Fruit fly (Drosophila melanogaster) whole organism, embryonic: Measurements from ENCODE around the gene CG7406.

Experiments
- CG10147 ChIP-seq: fragments of 200-800 bp; sonication (Bioruptor generic); optimal IDR thresholded peaks from 2 replicates; lab custom pipeline; 2019; ENCODE audit warnings: missing biosample characterization, mild to moderate bottlenecking, missing genetic modification characterization, moderate library complexity
- CG10209 ChIP-seq: fragments of 200-800 bp; sonication (Bioruptor generic); optimal IDR thresholded peaks from 3 replicates; lab custom pipeline; 2017; ENCODE audit warnings: missing biosample characterization, mild to moderate bottlenecking, missing genetic modification characterization, missing genetic modification reagents
- CG11398 ChIP-seq: fragments of 200-800 bp; sonication (Bioruptor generic); optimal IDR thresholded peaks from 2 replicates; lab custom pipeline; 2016; ENCODE audit warnings: missing biosample characterization, missing genetic modification characterization
- CG12219 ChIP-seq: fragments of 200-800 bp; sonication (Bioruptor generic); optimal IDR thresholded peaks from 3 replicates; lab custom pipeline; 2018; ENCODE audit warnings: missing biosample characterization, mild to moderate bottlenecking, missing genetic modification characterization
- CG14710 ChIP-seq: fragments of 200-800 bp; sonication (Bioruptor generic); optimal IDR thresholded peaks from 3 replicates; lab custom pipeline; 2019; ENCODE audit warnings: missing biosample characterization, mild to moderate bottlenecking, missing genetic modification characterization, moderate library complexity
- CG15601 ChIP-seq: fragments of 200-800 bp; sonication (Bioruptor generic); optimal IDR thresholded peaks from 3 replicates; lab custom pipeline; 2019; ENCODE audit warnings: missing biosample characterization, mild to moderate bottlenecking, missing genetic modification characterization, moderate library complexity
- CG15696 ChIP-seq: fragments of 200-800 bp; sonication (Bioruptor generic); optimal IDR thresholded peaks from 2 replicates; lab custom pipeline; 2019; ENCODE audit warnings: missing biosample characterization, mild to moderate bottlenecking, missing genetic modification characterization, moderate library complexity
- CG17612 ChIP-seq: fragments of 200-800 bp; sonication (Bioruptor generic); IDR thresholded peaks from 2 replicates; pipeline ENCODE4 v1.3.6; 2022; ENCODE audit warnings: missing biosample characterization, missing genetic modification characterization
- CG1792 ChIP-seq: fragments of 200-800 bp; sonication (Bioruptor generic); optimal IDR thresholded peaks from 2 replicates; lab custom pipeline; 2016; ENCODE audit warnings: missing biosample characterization, missing genetic modification characterization
- CG18262 ChIP-seq: fragments of 200-800 bp; optimal IDR thresholded peaks from 3 replicates; lab custom pipeline; 2019; ENCODE audit warnings: missing biosample characterization, mild to moderate bottlenecking, missing genetic modification characterization, moderate library complexity
- CG18764 ChIP-seq: fragments of 200-800 bp; sonication (Bioruptor generic); optimal IDR thresholded peaks from 3 replicates; lab custom pipeline; 2016; ENCODE audit warnings: missing biosample characterization, missing genetic modification characterization
- CG2875 ChIP-seq: fragments of 200-800 bp; sonication (Bioruptor generic); optimal IDR thresholded peaks from 2 replicates; lab custom pipeline; 2017; ENCODE audit warnings: missing biosample characterization, mild to moderate bottlenecking, missing genetic modification characterization, missing genetic modification reagents
- CG32532 ChIP-seq: fragments of 200-800 bp; sonication (Bioruptor generic); IDR thresholded peaks from 2 replicates; pipeline ENCODE4 v1.3.6; 2022; ENCODE audit warnings: missing biosample characterization, missing genetic modification characterization
- CG42726 ChIP-seq: fragments of 200-800 bp; sonication (Bioruptor generic); IDR thresholded peaks from 2 replicates; pipeline ENCODE4 v1.3.6; 2022; ENCODE audit warnings: missing biosample characterization, missing genetic modification characterization; ENCODE audit not compliant: partially characterized antibody
- CG6689 ChIP-seq: fragments of 200-800 bp; sonication (Bioruptor generic); IDR thresholded peaks from 2 replicates; pipeline ENCODE4 v1.3.6; 2022; ENCODE audit warnings: missing biosample characterization, missing genetic modification characterization
- CG9797 ChIP-seq: fragments of 200-800 bp; sonication (Bioruptor generic); optimal IDR thresholded peaks from 3 replicates; lab custom pipeline; 2018; ENCODE audit warnings: missing biosample characterization, mild to moderate bottlenecking, missing genetic modification characterization
- CrebB ChIP-seq: fragments of 200-800 bp; sonication (Bioruptor generic); optimal IDR thresholded peaks from 3 replicates; lab custom pipeline; 2018; ENCODE audit warnings: missing biosample characterization, mild to moderate bottlenecking, missing genetic modification characterization
- Dfd ChIP-seq, 2 experiments: fragments of >200 bp; optimal IDR thresholded peaks; 2 replicates each; lab custom pipeline; 2017; ENCODE audit warnings: missing biosample characterization in 2 of 2, missing genetic modification characterization in 2 of 2
- E2f2 ChIP-seq: fragments of 200-800 bp; sonication (Bioruptor generic); IDR thresholded peaks from 2 replicates; pipeline ENCODE4 v1.3.6; 2022; ENCODE audit warnings: missing biosample characterization, missing genetic modification characterization
- Ets65A ChIP-seq: fragments of 200-800 bp; sonication (Bioruptor generic); peaks from one replicate; lab custom pipeline; 2016; ENCODE audit warnings: missing biosample characterization, missing genetic modification characterization
- Hey ChIP-seq: fragments of 200-800 bp; sonication (Bioruptor generic); optimal IDR thresholded peaks from 3 replicates; lab custom pipeline; 2018; ENCODE audit warnings: missing biosample characterization, mild to moderate bottlenecking, missing genetic modification characterization
- Hmr ChIP-seq: fragments of 200-800 bp; sonication (Bioruptor generic); optimal IDR thresholded peaks from 3 replicates; lab custom pipeline; 2017; ENCODE audit warnings: mild to moderate bottlenecking, missing biosample characterization, missing genetic modification reagents, missing genetic modification characterization
- MBD-R2 ChIP-seq: fragments of 200-800 bp; sonication (Bioruptor generic); IDR thresholded peaks from 2 replicates; pipeline ENCODE4 v1.3.6; 2022; ENCODE audit warnings: missing biosample characterization, missing genetic modification characterization
- NC2β ChIP-seq: fragments of 200-800 bp; sonication (Bioruptor generic); optimal IDR thresholded peaks from 2 replicates; lab custom pipeline; 2016; ENCODE audit warnings: missing biosample characterization, missing genetic modification characterization
- Optix ChIP-seq: fragments of 200-800 bp; sonication (Bioruptor generic); IDR thresholded peaks from 3 replicates; pipeline ENCODE4 v1.3.6; 2022; ENCODE audit warnings: missing biosample characterization, missing genetic modification characterization
- Side ChIP-seq: fragments of 200-800 bp; sonication (Bioruptor generic); optimal IDR thresholded peaks from 2 replicates; lab custom pipeline; 2016; ENCODE audit warnings: missing biosample characterization, missing genetic modification characterization
- Sox100B ChIP-seq: fragments of 200-800 bp; sonication (Bioruptor generic); optimal IDR thresholded peaks from 3 replicates; lab custom pipeline; 2018; ENCODE audit warnings: missing biosample characterization, mild to moderate bottlenecking, missing genetic modification characterization
- Sox102F ChIP-seq: fragments of 200-800 bp; sonication (Bioruptor generic); optimal IDR thresholded peaks from 2 replicates; lab custom pipeline; 2018; ENCODE audit warnings: missing biosample characterization, mild to moderate bottlenecking, missing genetic modification characterization, moderate library complexity
- az2 ChIP-seq: fragments of 200-800 bp; sonication (Bioruptor generic); optimal IDR thresholded peaks from 3 replicates; lab custom pipeline; 2016; ENCODE audit warnings: missing biosample characterization, missing genetic modification characterization
- bcd ChIP-seq: fragments of 200-800 bp; sonication (Bioruptor generic); optimal IDR thresholded peaks from 2 replicates; lab custom pipeline; 2017; ENCODE audit warnings: missing biosample characterization, mild to moderate bottlenecking, missing genetic modification characterization
- chm ChIP-seq: fragments of 200-800 bp; sonication (Bioruptor generic); IDR thresholded peaks from 2 replicates; pipeline ENCODE4 v1.3.6; 2022; ENCODE audit warnings: missing biosample characterization, missing genetic modification characterization
- da ChIP-seq: fragments of 200-800 bp; sonication (Bioruptor generic); optimal IDR thresholded peaks from 2 replicates; lab custom pipeline; 2016; ENCODE audit warnings: missing biosample characterization, missing genetic modification characterization
- dpn ChIP-seq, 2 experiments: fragments of 200-800 bp; sonication (Bioruptor generic); optimal IDR thresholded peaks; 3 replicates each; lab custom pipeline; 2016; ENCODE audit warnings: missing biosample characterization in 2 of 2, missing genetic modification characterization in 2 of 2
- gcm2 ChIP-seq: fragments of 200-800 bp; sonication (Bioruptor generic); optimal IDR thresholded peaks from 2 replicates; lab custom pipeline; 2016; ENCODE audit warnings: missing biosample characterization, missing genetic modification characterization
- hb ChIP-seq: fragments of 200-800 bp; sonication (Bioruptor generic); IDR thresholded peaks from 3 replicates; pipeline ENCODE4 v1.3.6; 2022; ENCODE audit warnings: missing biosample characterization, missing genetic modification characterization; ENCODE audit not compliant: partially characterized antibody
- ind ChIP-seq: fragments of 200-800 bp; sonication (Bioruptor generic); optimal IDR thresholded peaks from 3 replicates; lab custom pipeline; 2016; ENCODE audit warnings: missing biosample characterization, missing genetic modification characterization
- odd ChIP-seq: fragments of 200-800 bp; sonication (Bioruptor generic); optimal IDR thresholded peaks from 2 replicates; lab custom pipeline; 2017; ENCODE audit warnings: missing biosample characterization, mild to moderate bottlenecking, missing genetic modification characterization
- pan ChIP-seq, 4 experiments: fragments of >200 bp in 3 of 4; fragments of 200-800 bp in 1 of 4; sonication (Bioruptor generic) in 1 of 4; optimal IDR thresholded peaks in 3 of 4; IDR thresholded peaks in 1 of 4; 2 replicates each; pipeline versions ENCODE4 v1.3.6 to Lab custom; 2017 to 2022; ENCODE audit warnings: missing biosample characterization in 2 of 4, missing genetic modification characterization in 2 of 4, mixed read lengths in 1 of 4
- peb ChIP-seq: fragments of 200-800 bp; sonication (Bioruptor generic); IDR thresholded peaks from 2 replicates; pipeline ENCODE4 v1.3.6; 2022; ENCODE audit warnings: missing biosample characterization, missing genetic modification characterization
- pfk ChIP-seq: fragments of 200-800 bp; sonication (Bioruptor generic); optimal IDR thresholded peaks from 2 replicates; lab custom pipeline; 2018; ENCODE audit warnings: missing biosample characterization, mild to moderate bottlenecking, missing genetic modification characterization, moderate library complexity
- phol ChIP-seq: fragments of 200-800 bp; sonication (Bioruptor generic); optimal IDR thresholded peaks from 3 replicates; lab custom pipeline; 2018; ENCODE audit warnings: missing biosample characterization, mild to moderate bottlenecking, missing genetic modification characterization, moderate library complexity
- pita ChIP-seq: fragments of 200-800 bp; sonication (Bioruptor generic); optimal IDR thresholded peaks from 2 replicates; lab custom pipeline; 2017; ENCODE audit warnings: missing biosample characterization, mild to moderate bottlenecking, missing genetic modification characterization
- pnt ChIP-seq: fragments of 200-800 bp; sonication (Bioruptor generic); optimal IDR thresholded peaks from 3 replicates; lab custom pipeline; 2016; ENCODE audit warnings: missing biosample characterization, missing genetic modification characterization
- prd ChIP-seq, 3 experiments: fragments of >200 bp in 2 of 3; fragments of 200-800 bp in 1 of 3; sonication (Bioruptor generic) in 1 of 3; optimal IDR thresholded peaks in 2 of 3; IDR thresholded peaks in 1 of 3; 2 replicates in 2 of 3; 3 replicates in 1 of 3; pipeline versions ENCODE4 v1.3.6 to Lab custom; 2017 to 2022; ENCODE audit warnings: missing biosample characterization in 1 of 3, missing genetic modification characterization in 1 of 3
- row ChIP-seq: fragments of 200-800 bp; sonication (Bioruptor generic); IDR thresholded peaks from 3 replicates; pipeline ENCODE4 v1.3.6; 2022; ENCODE audit warnings: missing biosample characterization, missing genetic modification characterization
- sc ChIP-seq, 3 experiments: fragments of >200 bp in 2 of 3; fragments of 200-800 bp in 1 of 3; sonication (Bioruptor generic) in 1 of 3; optimal IDR thresholded peaks; 2 replicates in 2 of 3; 3 replicates in 1 of 3; lab custom pipeline; 2017; ENCODE audit warnings: mild to moderate bottlenecking in 1 of 3, missing biosample characterization in 1 of 3, missing genetic modification characterization in 1 of 3, missing genetic modification reagents in 1 of 3
- tna ChIP-seq: fragments of 200-800 bp; sonication (Bioruptor generic); IDR thresholded peaks from 2 replicates; pipeline ENCODE4 v1.3.6; 2022; ENCODE audit warnings: missing biosample characterization, missing genetic modification characterization; ENCODE audit not compliant: partially characterized antibody
- yki ChIP-seq: fragments of >200 bp; optimal IDR thresholded peaks from 3 replicates; lab custom pipeline; 2018
- zfh1 ChIP-seq: fragments of 200-800 bp; sonication (Bioruptor generic); IDR thresholded peaks from 3 replicates; pipeline ENCODE4 v1.3.6; 2022; ENCODE audit warnings: missing biosample characterization, missing genetic modification characterization

The CG7406 gene

DNA sequence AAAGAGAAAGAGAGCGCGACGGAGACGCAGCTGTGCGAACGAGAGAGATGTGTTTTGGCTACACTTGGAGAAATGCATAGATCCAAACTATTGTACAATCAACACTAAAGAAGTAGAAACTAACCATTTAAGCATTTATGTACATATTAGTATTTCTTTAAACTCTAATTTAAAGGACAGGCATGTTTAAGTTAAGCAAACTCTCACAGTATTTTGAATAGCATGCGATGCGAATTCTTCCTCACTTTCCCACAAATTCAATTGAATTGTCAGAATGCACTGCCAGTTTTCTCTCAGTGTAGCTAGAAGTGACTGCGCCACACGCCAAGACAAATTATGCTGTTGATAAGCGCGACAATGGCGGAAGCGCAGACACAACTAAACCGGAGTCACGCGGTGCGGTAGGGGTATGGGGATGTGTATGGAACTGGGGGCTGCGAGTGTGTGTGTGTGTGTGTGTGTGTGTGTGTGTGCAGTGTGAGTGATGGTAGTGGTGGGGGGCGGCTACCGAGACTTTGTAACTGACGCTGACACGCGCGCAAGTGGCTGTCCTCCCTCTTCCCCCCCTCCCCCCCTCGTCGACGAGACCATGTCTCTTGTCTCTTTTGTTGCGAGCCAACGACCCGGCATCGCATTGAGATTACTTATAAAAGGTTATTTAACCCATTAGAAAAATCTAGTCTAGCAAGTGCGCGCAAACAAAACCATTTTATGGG, 29.5 kb downstream of the CG7406 start (continued):
- TF ChIP-seq peb (GFP tag; lab: Robert Waterston, UW) (no peak), hb (no peak), MBD-R2 (GFP tag; lab: Robert Waterston, UW) (no peak), gcm2 (GFP tag; lab: Kevin White, UChicago) (no peak), CG11398 (GFP tag; lab: Kevin White, UChicago) (no peak), pnt (no peak), Optix (GFP tag; lab: Robert Waterston, UW) (no peak), CG14710 (tag; lab: Kevin White, UChicago) (peak; percentile 19), CG18262 (peak; percentile 35), prd (optimal IDR thresholded peaks at IDR 0.05; lab: Kevin White, UChicago) (no peak), prd (GFP tag; IDR thresholded peaks at IDR 0.05; lab: Robert Waterston, UW) (peak; percentile 12; the same call in 1 of the 3 replicates), CG15696 (tag; lab: Kevin White, UChicago) (no peak), Ets65A (peak; percentile 89), az2 (GFP tag; lab: Kevin White, UChicago) (no peak), CG2875 (GFP tag; lab: Kevin White, UChicago) (no peak), phol (tag; lab: Kevin White, UChicago) (peak; percentile 62), dpn (GFP tag; optimal IDR thresholded peaks at IDR 0.05; lab: Kevin White, UChicago) (peak; percentile 4 to 14), row (GFP tag; lab: Robert Waterston, UW) (peak; percentile 54), CG10209 (GFP tag; lab: Kevin White, UChicago) (peak; percentile 32), CG6689 (GFP tag; lab: Robert Waterston, UW) (no peak), CG42726 (GFP tag; lab: Robert Waterston, UW) (no peak), zfh1 (GFP tag; lab: Robert Waterston, UW) (no peak), da (GFP tag; lab: Kevin White, UChicago) (no peak), CG12219 (GFP tag; lab: Kevin White, UChicago) (peak; percentile 1), E2f2 (GFP tag; lab: Robert Waterston, UW) (no peak), CG1792 (GFP tag; lab: Kevin White, UChicago) (no peak), Sox100B (peak; percentile 43), pan (optimal IDR thresholded peaks at IDR 0.05; lab: Kevin White, UChicago) (no peak), pan (GFP tag; optimal IDR thresholded peaks at IDR 0.05 in 1 of 2, IDR thresholded peaks at IDR 0.05 in 1 of 2) (peak in 1 of 2 experiments; percentile 57), CG17612 (GFP tag; lab: Robert Waterston, UW) (no peak), Sox102F (peak; percentile 48), yki (lab: Kevin White, UChicago) (no peak), chm (GFP tag; lab: Robert Waterston, UW) (no peak), CrebB (tag; lab: Kevin White, UChicago) (no peak), Hey (tag; lab: Kevin White, UChicago) (no peak), CG15601 (tag; lab: Kevin White, UChicago) (no peak), odd (GFP tag; lab: Kevin White, UChicago) (no peak), Dfd (GFP tag; optimal IDR thresholded peaks at IDR 0.05; lab: Kevin White, UChicago) (no peak), Side (GFP tag; lab: Kevin White, UChicago) (no peak), CG32532 (no peak), CG10147 (no peak), tna (GFP tag; lab: Robert Waterston, UW) (no peak), CG18764 (no peak), bcd (GFP tag; lab: Kevin White, UChicago) (peak; percentile 56), sc (optimal IDR thresholded peaks at IDR 0.05; lab: Kevin White, UChicago) (no peak), sc (GFP tag; optimal IDR thresholded peaks at IDR 0.05; lab: Kevin White, UChicago) (no peak), Hmr (peak; percentile 51), ind (peak; percentile 13), CG9797 (GFP tag; lab: Kevin White, UChicago) (no peak), NC2β (GFP tag; lab: Kevin White, UChicago) (no peak), pita (GFP tag; lab: Kevin White, UChicago) (no peak), pfk (GFP tag; lab: Kevin White, UChicago) (no peak)
